Worm (Caenorhabditis elegans): Measurements from ENCODE around the gene Y24D9A.7.

Y24D9A.7 gene

DNA sequence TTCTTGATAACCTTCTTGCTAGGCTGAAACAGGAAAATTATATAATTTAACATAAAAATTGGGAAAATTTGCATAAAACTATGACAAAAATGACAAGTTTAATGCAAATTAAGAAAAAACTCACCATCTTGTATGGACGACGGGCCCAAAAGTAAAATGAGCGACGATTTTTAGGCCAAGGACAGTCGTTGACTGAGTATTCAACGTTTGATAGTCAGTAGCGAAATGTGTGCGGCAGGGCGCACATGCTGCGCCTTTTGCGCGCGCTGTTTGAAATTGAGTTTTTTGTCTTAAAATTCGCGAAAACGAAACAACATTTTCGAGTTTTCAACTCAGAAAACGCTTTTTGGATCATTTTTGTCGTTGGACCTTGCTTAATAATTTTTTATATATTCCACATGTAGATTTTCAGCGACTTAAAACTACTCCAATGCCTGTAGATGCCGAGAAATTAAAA lies 14.5 kb downstream of the Y24D9A.7 start, which contains the start of the genes rpl-7A and set-21 (continued):
- TF ChIP-seq attf-5 (GFP tag; optimal IDR thresholded peaks at IDR 0.05) (peak; percentile 99), tbp1 (GFP tag; optimal IDR thresholded peaks at IDR 0.05) (peak; percentile 75), nfya-1 (tag; optimal IDR thresholded peaks at IDR 0.05; ENCODE audit: borderline replicate concordance, insufficient read depth) (no peak), cebp-1 (GFP tag; IDR thresholded peaks at IDR 0.05) (peak; percentile 86), cebp-1 (tag; optimal IDR thresholded peaks at IDR 0.05) (peak; percentile 93), K11D2.4 (GFP tag; IDR thresholded peaks at IDR 0.05) (peak; percentile 97), ceh-58 (GFP tag; IDR thresholded peaks at IDR 0.05) (no peak), F49E8.2 (tag; optimal IDR thresholded peaks at IDR 0.05; ENCODE audit: insufficient read depth) (peak; percentile 86), xnd-1 (tag; optimal IDR thresholded peaks at IDR 0.05) (peak; percentile 67), F57C9.4 (tag; optimal IDR thresholded peaks at IDR 0.05) (peak; percentile 60), B0019.2 (GFP tag; conservative IDR thresholded peaks at IDR 0.05) (peak; percentile 95), egrh-3 (GFP tag; IDR thresholded peaks at IDR 0.05) (peak; percentile 69), C06A6.2 (GFP tag; conservative IDR thresholded peaks at IDR 0.05) (peak; percentile 94), lir-1 (GFP tag; conservative IDR thresholded peaks at IDR 0.05) (peak; percentile 97), dox-1 (GFP tag; IDR thresholded peaks at IDR 0.05) (peak; percentile 98), ekl-4 (GFP tag; IDR thresholded peaks at IDR 0.05) (peak; percentile 98), aptf-2 (GFP tag; conservative IDR thresholded peaks at IDR 0.05) (peak; percentile 88), hlh-26 (GFP tag; conservative IDR thresholded peaks at IDR 0.05) (no peak), snpc-1.1 (tag; optimal IDR thresholded peaks at IDR 0.05; ENCODE audit: insufficient read depth) (no peak), snpc-1.3 (tag; optimal IDR thresholded peaks at IDR 0.05; ENCODE audit: insufficient read depth) (peak; percentile 59), bed-2 (GFP tag; IDR thresholded peaks at IDR 0.05) (0 out of 2 replicates have a peak, but pooled peaks have one; percentile 52), tbx-9 (tag; optimal IDR thresholded peaks at IDR 0.05; ENCODE audit: borderline replicate concordance) (no peak), lsl-1 (GFP tag; optimal IDR thresholded peaks at IDR 0.05) (peak; percentile 83), ztf-18 (tag; optimal IDR thresholded peaks at IDR 0.05) (peak; percentile 87), die-1 (tag; optimal IDR thresholded peaks at IDR 0.05) (no peak), somi-1 (GFP tag; optimal IDR thresholded peaks at IDR 0.05) (peak; percentile 80), F57A8.1 (GFP tag; optimal IDR thresholded peaks at IDR 0.05) (no peak), mes-4 (tag; optimal IDR thresholded peaks at IDR 0.05) (no peak), egl-44 (GFP tag; IDR thresholded peaks at IDR 0.05) (peak; percentile 62; the same call in 1 of the 2 replicates), lag-1 (GFP tag; IDR thresholded peaks at IDR 0.05) (no peak), snpc-3.4 (tag; optimal IDR thresholded peaks at IDR 0.05) (peak; percentile 77), rpc-1 (optimal IDR thresholded peaks at IDR 0.05) (no peak), rpc-1 (tag; optimal IDR thresholded peaks at IDR 0.05) (no peak), madf-10 (tag; optimal IDR thresholded peaks at IDR 0.05) (peak; percentile 76)

DNA sequence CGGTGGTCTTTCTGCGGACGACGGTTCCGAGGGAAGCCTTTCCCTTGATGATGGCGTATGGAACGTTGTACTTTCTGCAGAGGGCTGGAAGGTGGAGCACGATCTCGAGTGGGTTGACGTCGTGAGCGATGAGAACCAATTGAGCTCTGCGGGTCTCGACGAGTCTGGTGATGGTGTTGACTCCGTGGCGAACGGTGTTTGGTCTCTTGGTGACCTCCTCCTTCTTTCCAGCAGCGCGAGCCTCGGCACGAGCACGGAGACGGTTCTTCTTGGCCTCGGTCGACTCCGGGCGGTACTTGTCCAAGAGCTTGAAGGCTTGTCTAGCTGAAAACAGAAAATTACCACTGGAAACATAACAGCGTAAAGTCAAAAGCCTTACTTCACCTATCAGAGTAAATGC lies 15.5 kb downstream of the Y24D9A.7 start:
- TF ChIP-seq egrh-3 (GFP tag; IDR thresholded peaks at IDR 0.05), result peak; percentile 79; the same call in 1 of the 2 replicates
- 0 out of 2 replicates have a peak, but pooled peaks have one; percentile 2 for TF ChIP-seq pbrm-1 (GFP tag; IDR thresholded peaks at IDR 0.05)
- 0 out of 2 replicates have a peak, but pooled peaks have one; percentile 8 for TF ChIP-seq zfh-2 (GFP tag; conservative IDR thresholded peaks at IDR 0.05)
- 0 out of 2 replicates have a peak, but pooled peaks have one; percentile 19 for TF ChIP-seq mcd-1 (GFP tag; IDR thresholded peaks at IDR 0.05)

Data from whole organism, young adult.